Worm (Caenorhabditis elegans): Measurements from ENCODE around the gene F49C12.7.

The F49C12.7 gene

DNA sequence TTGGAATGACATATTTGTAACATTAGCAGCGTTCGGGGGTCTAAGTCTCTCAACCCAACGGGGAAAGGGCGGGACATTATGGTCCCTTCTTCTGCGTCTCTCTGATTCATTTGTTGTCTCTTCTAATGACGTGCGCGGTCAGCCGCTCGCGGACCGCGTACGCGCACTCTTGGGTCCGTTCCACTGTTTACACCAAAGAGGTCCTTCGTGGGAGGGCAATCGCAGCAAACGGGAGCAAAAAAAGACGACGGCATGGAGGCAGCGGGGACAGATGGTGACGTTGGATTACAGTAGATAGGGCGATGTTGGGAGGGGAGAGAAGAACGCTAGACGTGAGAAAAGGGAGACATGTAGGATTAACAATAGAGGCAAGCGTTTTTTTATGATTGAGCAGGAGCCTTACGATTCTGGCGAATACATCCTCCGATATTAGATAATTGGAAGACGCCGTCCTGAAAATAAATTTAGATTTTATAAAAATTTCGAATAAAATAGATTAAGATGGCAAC is 48.9 kb downstream of the F49C12.7 start, which contains the start of gene flh-1:
Gene flh-1, minus strand, starts transcription at position 459 of the 509 bp plus-strand sequence.
- peak; percentile 12 for TF ChIP-seq unc-55 (GFP tag; optimal IDR thresholded peaks at IDR 0.05)
- TF ChIP-seq hlh-6 (tag; optimal IDR thresholded peaks at IDR 0.05): peak; percentile 21
- TF ChIP-seq elt-2 (tag; optimal IDR thresholded peaks at IDR 0.05): no peak
- peak; percentile 31 for TF ChIP-seq nfya-1 (tag; optimal IDR thresholded peaks at IDR 0.05)
- TF ChIP-seq ets-4 (tag; optimal IDR thresholded peaks at IDR 0.05): no peak
- peak; percentile 37 for TF ChIP-seq ceh-31 (tag; optimal IDR thresholded peaks at IDR 0.05)
- TF ChIP-seq ceh-34 (tag; optimal IDR thresholded peaks at IDR 0.05): peak; percentile 28
- TF ChIP-seq ref-2 (tag; optimal IDR thresholded peaks at IDR 0.05): peak; percentile 47
- TF ChIP-seq sdc-2 (tag; optimal IDR thresholded peaks at IDR 0.05): peak; percentile 58
- peak; percentile 30 for TF ChIP-seq ceh-2 (tag; optimal IDR thresholded peaks at IDR 0.05)
- TF ChIP-seq tbx-2 (tag; optimal IDR thresholded peaks at IDR 0.05): peak; percentile 58
- TF ChIP-seq ama-1 (optimal IDR thresholded peaks at IDR 0.05): no peak
- TF ChIP-seq hlh-8 (tag; optimal IDR thresholded peaks at IDR 0.05): no peak

- no peak for TF ChIP-seq ceh-48 (tag; optimal IDR thresholded peaks at IDR 0.05)
- no peak for TF ChIP-seq nfya-1 (tag; optimal IDR thresholded peaks at IDR 0.05)
- no peak for TF ChIP-seq odd-2 (tag; optimal IDR thresholded peaks at IDR 0.05)
- no peak for TF ChIP-seq syd-9 (tag; optimal IDR thresholded peaks at IDR 0.05)
Measured at ce11 chrIV:9262295-9262694, 50.4 kb downstream of the F49C12.7 start.

ce11 chrIV:9261687-9262086 is 51.0 kb downstream of the F49C12.7 start, which contains the start of gene col-120:
col-120 (minus strand) TSS chrIV:9261787.
- TF ChIP-seq ahr-1 (tag; optimal IDR thresholded peaks at IDR 0.05): no peak
- no peak for TF ChIP-seq dve-1 (tag; optimal IDR thresholded peaks at IDR 0.05)

DNA sequence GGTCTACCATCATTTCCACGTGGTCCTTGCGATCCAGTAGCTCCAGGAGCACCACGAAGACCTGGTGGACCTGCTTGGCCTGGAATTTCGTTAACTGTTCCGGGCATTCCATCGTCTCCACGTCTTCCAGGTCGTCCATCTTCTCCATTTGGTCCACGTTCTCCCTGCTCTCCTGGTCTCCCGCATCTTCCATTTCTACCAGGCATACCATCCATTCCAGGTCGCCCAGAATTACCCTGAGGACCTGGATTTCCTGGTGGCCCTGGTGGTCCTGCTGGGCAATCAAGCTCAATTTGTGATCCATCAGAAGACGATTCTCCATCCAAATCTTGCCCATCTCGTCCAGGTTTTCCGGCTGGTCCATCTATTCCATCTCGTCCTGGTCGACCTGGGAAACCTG is 51.9 kb downstream of the F49C12.7 start:
- TF ChIP-seq fkh-6 (tag; optimal IDR thresholded peaks at IDR 0.05) (no peak), elt-4 (tag; optimal IDR thresholded peaks at IDR 0.05) (peak; percentile 86), mec-3 (tag; optimal IDR thresholded peaks at IDR 0.05; ENCODE audit: borderline replicate concordance) (peak; percentile 27)

DNA sequence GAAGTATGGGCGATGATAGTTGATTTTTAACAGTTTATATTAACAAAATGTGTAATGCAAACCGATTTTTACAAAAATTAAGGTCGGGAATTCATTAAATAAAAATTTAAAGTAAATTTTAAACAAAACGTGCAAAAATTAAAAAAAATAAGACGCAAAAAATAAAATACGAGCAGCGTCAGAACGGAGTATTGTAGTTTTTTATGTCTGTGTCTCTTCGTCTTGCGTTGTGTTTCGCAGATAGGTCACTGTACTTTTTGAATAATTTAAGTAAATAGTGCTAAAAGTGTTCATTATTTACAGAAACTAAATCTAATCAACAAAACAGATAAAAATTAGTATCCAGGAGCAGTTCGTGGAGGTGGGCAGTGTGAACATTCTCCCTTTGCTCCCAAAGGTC is 52.4 kb downstream of the F49C12.7 start:
- no peak for TF ChIP-seq ceh-24 (tag; optimal IDR thresholded peaks at IDR 0.05)
- no peak for TF ChIP-seq ceh-22 (tag; optimal IDR thresholded peaks at IDR 0.05)
- no peak for TF ChIP-seq elt-4 (tag; optimal IDR thresholded peaks at IDR 0.05)
- TF ChIP-seq lin-11 (tag; optimal IDR thresholded peaks at IDR 0.05): no peak

DNA sequence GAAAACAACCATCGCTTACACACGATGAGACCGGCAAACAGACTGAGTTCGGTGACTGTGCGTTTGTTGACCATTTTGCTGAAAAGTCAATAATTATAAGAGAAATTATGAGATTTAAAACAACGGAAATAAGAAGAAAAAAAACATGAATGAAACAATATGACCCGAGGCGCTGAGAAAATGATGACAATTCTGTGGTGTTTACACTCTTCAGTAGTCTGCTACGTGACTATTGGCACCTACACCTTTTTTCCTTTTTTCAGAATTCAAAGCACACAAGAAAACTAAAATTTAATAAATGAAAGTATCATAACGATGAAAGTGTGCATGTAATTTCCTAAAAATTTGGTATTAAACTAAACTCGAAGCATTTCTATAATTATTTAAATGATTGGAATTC is 53.0 kb downstream of the F49C12.7 start, which contains the start of gene Y11D7A.10:
Gene Y11D7A.10, minus strand, starts transcription at position 82 of the 400 bp plus-strand sequence.
- TF ChIP-seq ztf-16 (tag; optimal IDR thresholded peaks at IDR 0.05) (no peak), odd-2 (tag; optimal IDR thresholded peaks at IDR 0.05) (no peak), fkh-6 (tag; optimal IDR thresholded peaks at IDR 0.05) (no peak), pqm-1 (tag; optimal IDR thresholded peaks at IDR 0.05) (no peak), rnt-1 (tag; optimal IDR thresholded peaks at IDR 0.05) (no peak), ttx-3 (tag; optimal IDR thresholded peaks at IDR 0.05) (no peak), ceh-48 (tag; optimal IDR thresholded peaks at IDR 0.05) (no peak), unc-55 (GFP tag; optimal IDR thresholded peaks at IDR 0.05) (no peak), fkh-10 (GFP tag; optimal IDR thresholded peaks at IDR 0.05) (no peak)
